Fruit fly (Drosophila melanogaster) whole organism, prepupa: ENCODE measurements around the gene CG43179.
A peak's percentile ranks its signal among the peaks of the same experiment; 100 is the strongest.

Source experiments
- Blimp-1 ChIP-seq: fragments of 200-800 bp; sonication (Bioruptor generic); optimal IDR thresholded peaks from 3 replicates; lab custom pipeline; 2017; ENCODE audit warnings: missing biosample characterization, missing genetic modification characterization, mild to moderate bottlenecking, moderate library complexity, missing genetic modification reagents
- CG10631 ChIP-seq: fragments of 200-800 bp; sonication (Bioruptor generic); optimal IDR thresholded peaks from 2 replicates; lab custom pipeline; 2016; ENCODE audit warnings: missing biosample characterization, missing genetic modification characterization
- CG10669 ChIP-seq: fragments of 200-800 bp; sonication (Bioruptor generic); optimal IDR thresholded peaks from 3 replicates; lab custom pipeline; 2018; ENCODE audit warnings: missing biosample characterization, mild to moderate bottlenecking, missing genetic modification characterization, moderate library complexity
- CG11294 ChIP-seq: fragments of 200-800 bp; sonication (Bioruptor generic); IDR thresholded peaks from 2 replicates; pipeline ENCODE4 v1.3.6; 2022; ENCODE audit warnings: missing biosample characterization, missing genetic modification characterization
- CG11762 ChIP-seq: fragments of 200-800 bp; sonication (Bioruptor generic); optimal IDR thresholded peaks from 3 replicates; lab custom pipeline; 2016; ENCODE audit warnings: missing biosample characterization, missing genetic modification characterization; ENCODE audit not compliant: insufficient read depth
- CG11902 ChIP-seq: fragments of 200-800 bp; sonication (Bioruptor generic); optimal IDR thresholded peaks from 3 replicates; lab custom pipeline; 2016; ENCODE audit warnings: missing biosample characterization, missing genetic modification characterization
- CG15336 ChIP-seq: fragments of 200-800 bp; sonication (Bioruptor generic); IDR thresholded peaks from 2 replicates; pipeline ENCODE4 v1.3.6; 2022; ENCODE audit warnings: missing biosample characterization, missing genetic modification characterization
- CG16779 ChIP-seq: fragments of 200-800 bp; sonication (Bioruptor generic); optimal IDR thresholded peaks from 3 replicates; lab custom pipeline; 2017; ENCODE audit warnings: missing biosample characterization, mild to moderate bottlenecking, missing genetic modification characterization
- CG32006 ChIP-seq: fragments of 200-800 bp; sonication (Bioruptor generic); optimal IDR thresholded peaks from 3 replicates; lab custom pipeline; 2017; ENCODE audit warnings: missing biosample characterization, mild to moderate bottlenecking, missing genetic modification characterization
- CG3919 ChIP-seq: fragments of 200-800 bp; sonication (Bioruptor generic); optimal IDR thresholded peaks from 3 replicates; lab custom pipeline; 2016; ENCODE audit warnings: missing biosample characterization, missing genetic modification characterization
- CG4318 ChIP-seq: fragments of 200-800 bp; sonication (Bioruptor generic); optimal IDR thresholded peaks from 3 replicates; lab custom pipeline; 2017; ENCODE audit warnings: missing biosample characterization, mild to moderate bottlenecking, missing genetic modification characterization
- CG6163 ChIP-seq: fragments of 200-800 bp; sonication (Bioruptor generic); IDR thresholded peaks from 3 replicates; pipeline ENCODE4 v1.3.6; 2022; ENCODE audit warnings: missing biosample characterization, missing genetic modification characterization
- CG6792 ChIP-seq: fragments of 200-800 bp; sonication (Bioruptor generic); optimal IDR thresholded peaks from 3 replicates; lab custom pipeline; 2016; ENCODE audit warnings: missing biosample characterization, missing genetic modification characterization
- CG6854 ChIP-seq: fragments of 200-800 bp; sonication (Bioruptor generic); optimal IDR thresholded peaks from 2 replicates; lab custom pipeline; 2017; ENCODE audit warnings: missing biosample characterization, mild to moderate bottlenecking, missing genetic modification characterization
- CG7368 ChIP-seq: fragments of 200-800 bp; sonication (Bioruptor generic); optimal IDR thresholded peaks from 3 replicates; lab custom pipeline; 2016; ENCODE audit warnings: missing biosample characterization, missing genetic modification characterization
- CG8119 ChIP-seq: fragments of 200-800 bp; sonication (Bioruptor generic); IDR thresholded peaks from 3 replicates; pipeline ENCODE4 v1.3.6; 2022; ENCODE audit warnings: missing biosample characterization, missing genetic modification characterization
- CG8632 ChIP-seq: fragments of 200-800 bp; sonication (Bioruptor generic); optimal IDR thresholded peaks from 3 replicates; lab custom pipeline; 2016; ENCODE audit warnings: missing biosample characterization, missing genetic modification characterization
- Eip75B ChIP-seq: fragments of 200-800 bp; sonication (Bioruptor generic); optimal IDR thresholded peaks from 3 replicates; lab custom pipeline; 2016; ENCODE audit warnings: missing biosample characterization, missing genetic modification characterization
- Eip78C ChIP-seq: fragments of 200-800 bp; sonication (Bioruptor generic); peaks from one replicate; lab custom pipeline; 2016; ENCODE audit warnings: missing biosample characterization, missing genetic modification characterization
- Gug ChIP-seq: fragments of 200-800 bp; sonication (Bioruptor generic); IDR thresholded peaks from 2 replicates; pipeline ENCODE4 v1.3.6; 2022; ENCODE audit warnings: missing biosample characterization, missing genetic modification characterization
- Hr38 ChIP-seq: sonication (Bioruptor generic); optimal IDR thresholded peaks from 2 replicates; lab custom pipeline; 2016; ENCODE audit warnings: missing biosample characterization, missing genetic modification characterization
- Hr39 ChIP-seq: fragments of 200-800 bp; sonication (Bioruptor generic); optimal IDR thresholded peaks from 2 replicates; lab custom pipeline; 2016; ENCODE audit warnings: missing biosample characterization, missing genetic modification characterization
- Hr4 ChIP-seq: fragments of 200-800 bp; sonication (Bioruptor generic); optimal IDR thresholded peaks from 3 replicates; lab custom pipeline; 2016; ENCODE audit warnings: missing biosample characterization, missing genetic modification characterization
- Lpt ChIP-seq: fragments of 200-800 bp; sonication (Bioruptor generic); optimal IDR thresholded peaks from 3 replicates; lab custom pipeline; 2016; ENCODE audit warnings: missing biosample characterization, missing genetic modification characterization
- Met ChIP-seq: fragments of 200-800 bp; sonication (Bioruptor generic); optimal IDR thresholded peaks from 3 replicates; lab custom pipeline; 2016; ENCODE audit warnings: missing biosample characterization, missing genetic modification characterization
- OdsH ChIP-seq: fragments of 200-800 bp; sonication (Bioruptor generic); optimal IDR thresholded peaks from 3 replicates; lab custom pipeline; 2016; ENCODE audit warnings: missing biosample characterization, missing genetic modification characterization
- Smox ChIP-seq: fragments of 200-800 bp; sonication (Bioruptor generic); optimal IDR thresholded peaks from 3 replicates; lab custom pipeline; 2016; ENCODE audit warnings: missing biosample characterization, missing genetic modification characterization
- Sox102F ChIP-seq: fragments of 200-800 bp; sonication (Bioruptor generic); optimal IDR thresholded peaks from 2 replicates; lab custom pipeline; 2016; ENCODE audit warnings: missing biosample characterization, mild to moderate bottlenecking, missing genetic modification characterization
- Sox14 ChIP-seq: fragments of 200-800 bp; sonication (Bioruptor generic); optimal IDR thresholded peaks from 3 replicates; lab custom pipeline; 2016; ENCODE audit warnings: missing biosample characterization, missing genetic modification characterization
- Sox15 ChIP-seq: fragments of 200-800 bp; sonication (Bioruptor generic); optimal IDR thresholded peaks from 3 replicates; lab custom pipeline; 2016; ENCODE audit warnings: missing biosample characterization, missing genetic modification characterization
- achi ChIP-seq: fragments of 200-800 bp; sonication (Bioruptor generic); optimal IDR thresholded peaks from 3 replicates; lab custom pipeline; 2016; ENCODE audit warnings: missing biosample characterization, missing genetic modification characterization
- acj6 ChIP-seq: fragments of 200-800 bp; sonication (Bioruptor generic); optimal IDR thresholded peaks from 3 replicates; lab custom pipeline; 2016; ENCODE audit warnings: missing biosample characterization, missing genetic modification characterization
- dsx ChIP-seq: fragments of 200-800 bp; optimal IDR thresholded peaks from 3 replicates; lab custom pipeline; 2019; ENCODE audit warnings: missing biosample characterization, mild to moderate bottlenecking, missing genetic modification characterization, moderate library complexity; ENCODE audit not compliant: poor library complexity, severe bottlenecking
- eg ChIP-seq: fragments of 200-800 bp; sonication (Bioruptor generic); IDR thresholded peaks from 3 replicates; pipeline ENCODE4 v1.3.6; 2022; ENCODE audit warnings: missing biosample characterization, missing genetic modification characterization
- esn ChIP-seq: fragments of 200-800 bp; sonication (Bioruptor generic); optimal IDR thresholded peaks from 2 replicates; lab custom pipeline; 2016; ENCODE audit warnings: missing biosample characterization, mild to moderate bottlenecking, missing genetic modification characterization, moderate library complexity
- fd59A ChIP-seq: fragments of 200-800 bp; sonication (Bioruptor generic); optimal IDR thresholded peaks from 2 replicates; lab custom pipeline; 2017; ENCODE audit warnings: missing biosample characterization, mild to moderate bottlenecking, missing genetic modification characterization, missing genetic modification reagents
- lz ChIP-seq: fragments of 200-800 bp; sonication (Bioruptor generic); optimal IDR thresholded peaks from 3 replicates; lab custom pipeline; 2016; ENCODE audit warnings: missing biosample characterization, missing genetic modification characterization
- pdm3 ChIP-seq: fragments of 200-800 bp; sonication (Bioruptor generic); optimal IDR thresholded peaks from 3 replicates; lab custom pipeline; 2016; ENCODE audit warnings: missing biosample characterization, missing genetic modification characterization
- salr ChIP-seq, 2 experiments: fragments of 200-800 bp; sonication (Bioruptor generic); optimal IDR thresholded peaks; 3 replicates each; lab custom pipeline; 2016 to 2018; ENCODE audit warnings: missing biosample characterization in 2 of 2, missing genetic modification characterization in 2 of 2, mild to moderate bottlenecking in 1 of 2
- spab ChIP-seq: fragments of 200-800 bp; sonication (Bioruptor generic); optimal IDR thresholded peaks from 2 replicates; lab custom pipeline; 2017; ENCODE audit warnings: missing biosample characterization, mild to moderate bottlenecking, missing genetic modification characterization, missing genetic modification reagents
- svp ChIP-seq: fragments of 200-800 bp; sonication (Bioruptor generic); peaks from one replicate; lab custom pipeline; 2016; ENCODE audit warnings: missing biosample characterization, missing genetic modification characterization
- topi ChIP-seq: fragments of 200-800 bp; sonication (Bioruptor generic); optimal IDR thresholded peaks from 3 replicates; lab custom pipeline; 2016; ENCODE audit warnings: missing biosample characterization, missing genetic modification characterization
- vri ChIP-seq: fragments of 200-800 bp; sonication (Bioruptor generic); optimal IDR thresholded peaks from 3 replicates; lab custom pipeline; 2016; ENCODE audit warnings: missing biosample characterization, mild to moderate bottlenecking, missing genetic modification characterization

CG43179 gene

DNA sequence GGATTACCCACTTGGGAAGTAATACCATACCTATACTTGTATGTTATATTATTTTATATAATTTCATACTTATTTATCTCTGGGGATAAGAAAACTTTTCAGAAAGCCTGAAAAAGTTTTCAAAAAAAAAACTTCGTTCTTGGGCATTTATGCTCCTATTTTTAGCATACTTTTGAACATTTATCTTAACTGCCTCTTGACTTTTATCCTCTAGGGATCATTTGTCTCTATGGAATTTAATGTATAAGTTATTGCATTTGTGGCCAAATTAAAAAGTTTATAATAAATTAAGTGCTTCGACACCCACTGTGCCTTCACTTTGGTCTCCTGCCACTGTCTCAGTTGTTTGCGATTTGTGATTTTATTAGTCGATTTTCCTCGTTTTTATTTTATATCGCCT lies 24.4 kb downstream of the CG43179 start (continued):
- TF ChIP-seq Eip75B (GFP tag; lab: Kevin White, UChicago) (no peak), CG4318 (GFP tag; lab: Kevin White, UChicago) (peak; percentile 89), Blimp-1 (GFP tag; lab: Kevin White, UChicago) (no peak), Sox14 (GFP tag; lab: Kevin White, UChicago) (peak; percentile 41), Sox102F (GFP tag; lab: Kevin White, UChicago) (peak; percentile 29), Hr39 (GFP tag; lab: Kevin White, UChicago) (peak; percentile 16), CG11902 (GFP tag; lab: Kevin White, UChicago) (no peak)

DNA sequence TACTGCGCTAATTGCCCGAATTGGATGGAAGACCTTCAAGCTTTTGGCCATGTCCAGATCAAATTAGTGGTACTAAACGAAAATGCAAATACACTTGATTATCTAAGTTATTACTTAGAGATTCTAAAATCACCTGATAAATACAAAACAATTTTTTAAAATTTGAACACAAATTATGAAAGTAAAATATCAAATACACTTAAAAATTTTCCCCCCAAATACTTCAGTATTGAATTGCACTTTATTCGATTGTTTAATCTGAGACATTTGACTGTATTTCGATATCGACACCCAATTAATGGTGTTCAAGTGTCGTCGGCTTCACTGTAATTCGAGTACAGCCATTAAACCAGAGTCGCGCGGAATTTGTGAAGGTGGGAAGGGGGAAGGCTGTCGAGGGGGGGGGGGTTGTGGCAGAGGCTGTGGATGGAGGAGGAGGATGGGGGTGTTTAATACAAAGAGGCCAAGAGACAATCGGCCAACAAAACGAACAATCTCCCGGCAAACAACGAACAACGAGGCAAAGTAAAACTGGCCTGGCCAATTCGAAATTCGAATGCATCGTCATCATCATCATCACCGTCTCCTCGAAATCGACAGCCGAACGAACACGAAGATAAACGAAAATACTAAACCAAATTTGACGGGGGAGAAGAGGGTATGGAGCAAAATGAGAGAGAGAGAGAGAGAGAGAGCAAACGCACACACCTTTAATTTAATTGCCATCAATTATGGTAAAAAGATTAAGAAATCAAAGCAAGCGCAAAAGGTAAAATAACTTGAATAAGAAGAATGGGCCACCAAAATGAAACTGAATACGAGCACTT lies 26.5 kb downstream of the CG43179 start:
- TF ChIP-seq eg (GFP tag; lab: Robert Waterston, UW) (peak; percentile 23; the same call in 2 of the 3 replicates), CG8119 (peak; percentile 31; the same call in 2 of the 3 replicates), dsx (GFP tag; lab: Kevin White, UChicago) (peak; percentile 18), CG15336 (GFP tag; lab: Robert Waterston, UW) (peak; percentile 52; the same call in 1 of the 2 replicates), Sox15 (GFP tag; lab: Kevin White, UChicago) (no peak), OdsH (peak; percentile 22), acj6 (GFP tag; lab: Kevin White, UChicago) (no peak), CG32006 (GFP tag; lab: Kevin White, UChicago) (peak; percentile 4), Eip78C (peak; percentile 67), CG6163 (GFP tag; lab: Robert Waterston, UW) (0 out of 3 replicates have a peak, but pooled peaks have one; percentile 9), CG6792 (GFP tag; lab: Kevin White, UChicago) (no peak), Hr4 (GFP tag; lab: Kevin White, UChicago) (peak; percentile 1)

DNA sequence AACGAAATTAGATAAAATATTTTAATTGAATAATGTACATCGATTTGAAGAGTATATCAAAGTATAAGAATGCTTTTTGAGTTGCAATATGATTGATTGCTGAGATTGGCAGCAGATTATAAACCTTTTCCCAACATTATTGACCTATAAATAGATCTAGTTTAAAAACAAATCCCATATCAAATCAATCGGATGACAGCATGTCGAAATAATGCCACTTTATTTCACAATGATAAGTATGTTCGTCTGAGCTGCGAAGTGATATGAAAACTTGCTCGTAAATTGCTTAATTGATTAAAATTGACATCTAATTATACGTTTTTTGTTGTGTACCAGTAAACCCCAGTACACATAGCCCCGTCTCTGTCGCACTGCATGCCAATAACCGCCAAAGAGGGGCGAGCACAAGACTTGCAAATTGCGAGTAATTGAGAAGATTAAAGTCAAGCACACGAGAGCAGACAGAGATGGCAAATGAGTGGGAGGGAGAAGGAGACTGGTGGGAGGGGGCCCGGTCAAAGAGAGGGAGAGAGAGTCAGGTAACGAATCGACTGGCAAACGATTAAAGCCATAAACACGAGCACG lies 27.2 kb downstream of the CG43179 start:
- peak; percentile 39 for TF ChIP-seq CG7368 (GFP tag; lab: Kevin White, UChicago)
- TF ChIP-seq Eip75B (GFP tag; lab: Kevin White, UChicago): peak; percentile 57
- TF ChIP-seq salr (GFP tag; optimal IDR thresholded peaks at IDR 0.05; lab: Kevin White, UChicago): peak; percentile 33 to 75
- TF ChIP-seq Met: peak; percentile 84
- TF ChIP-seq Blimp-1 (GFP tag; lab: Kevin White, UChicago): no peak
- TF ChIP-seq CG8119: no peak
- peak; percentile 83 for TF ChIP-seq lz (GFP tag; lab: Kevin White, UChicago)
- TF ChIP-seq Lpt (GFP tag; lab: Kevin White, UChicago): no peak
- peak; percentile 74 for TF ChIP-seq achi (GFP tag; lab: Kevin White, UChicago)
- TF ChIP-seq esn (GFP tag; lab: Kevin White, UChicago): peak; percentile 87
- TF ChIP-seq CG3919 (GFP tag; lab: Kevin White, UChicago): peak; percentile 53
- peak; percentile 80 for TF ChIP-seq Sox15 (GFP tag; lab: Kevin White, UChicago)
- TF ChIP-seq OdsH: peak; percentile 86
- TF ChIP-seq CG16779 (tag; lab: Kevin White, UChicago): no peak
- peak; percentile 81 for TF ChIP-seq acj6 (GFP tag; lab: Kevin White, UChicago)
- peak; percentile 38 for TF ChIP-seq CG10669 (GFP tag; lab: Kevin White, UChicago)
- TF ChIP-seq fd59A (GFP tag; lab: Kevin White, UChicago): peak; percentile 41
- TF ChIP-seq Sox102F (GFP tag; lab: Kevin White, UChicago): peak; percentile 84
- peak; percentile 84 for TF ChIP-seq svp (GFP tag; lab: Kevin White, UChicago)
- peak; percentile 71 for TF ChIP-seq CG10631 (GFP tag; lab: Kevin White, UChicago)
- peak; percentile 77 for TF ChIP-seq CG8632 (GFP tag; lab: Kevin White, UChicago)
- no peak for TF ChIP-seq CG6854 (GFP tag; lab: Kevin White, UChicago)
- no peak for TF ChIP-seq CG11294 (GFP tag; lab: Robert Waterston, UW)
- no peak for TF ChIP-seq Hr38 (GFP tag; lab: Kevin White, UChicago)
- TF ChIP-seq spab (GFP tag; lab: Kevin White, UChicago): no peak
- TF ChIP-seq vri (GFP tag; lab: Kevin White, UChicago): peak; percentile 58
- no peak for TF ChIP-seq CG15336 (GFP tag; lab: Robert Waterston, UW)
- TF ChIP-seq CG11762 (GFP tag; lab: Kevin White, UChicago): peak; percentile 67
- TF ChIP-seq Sox14 (GFP tag; lab: Kevin White, UChicago): peak; percentile 86
- peak; percentile 84 for TF ChIP-seq topi
- no peak for TF ChIP-seq dsx (GFP tag; lab: Kevin White, UChicago)
- no peak for TF ChIP-seq Gug (GFP tag; lab: Robert Waterston, UW)
- TF ChIP-seq pdm3 (GFP tag; lab: Kevin White, UChicago): peak; percentile 85
- TF ChIP-seq Smox (GFP tag; lab: Kevin White, UChicago): peak; percentile 87
- peak; percentile 54 for TF ChIP-seq CG6792 (GFP tag; lab: Kevin White, UChicago)
- TF ChIP-seq Hr4 (GFP tag; lab: Kevin White, UChicago): peak; percentile 90
